Worm (Caenorhabditis elegans): ENCODE results near the gene C27B7.7.

DNA sequence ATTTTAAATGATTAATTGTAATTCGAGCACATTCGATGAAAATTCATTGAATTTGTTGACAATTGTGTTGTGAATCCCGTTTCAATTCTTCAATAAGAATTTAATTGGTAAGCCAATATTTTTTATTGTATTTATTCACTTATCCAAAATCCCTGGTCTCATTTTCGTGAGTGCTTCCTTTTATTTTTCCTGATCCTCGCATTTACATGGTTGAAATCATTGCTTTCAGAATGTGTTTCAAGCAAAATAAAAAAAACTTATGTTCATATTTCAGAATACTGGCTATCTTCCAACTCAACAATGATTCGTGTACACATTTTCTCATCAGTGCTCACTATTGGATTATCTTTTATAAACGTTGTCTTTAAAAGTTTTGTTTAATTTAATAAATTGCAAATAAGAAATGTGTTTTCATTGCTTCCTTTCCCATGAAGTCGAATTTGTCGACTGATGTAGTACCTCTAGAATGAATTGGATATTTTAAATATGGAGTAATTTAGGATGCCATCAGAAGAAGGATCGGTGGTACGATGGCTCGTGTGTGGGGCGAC lies 23.2 kb downstream of the C27B7.7 start, which contains the start of the genes D1046.18 and slc-25A26:
- no peak for TF ChIP-seq nhr-11 (tag; optimal IDR thresholded peaks at IDR 0.05)
- no peak for TF ChIP-seq fos-1 (tag; optimal IDR thresholded peaks at IDR 0.05)
- TF ChIP-seq blmp-1 (tag; optimal IDR thresholded peaks at IDR 0.05; ENCODE audit: insufficient read depth), result no peak
- TF ChIP-seq snpc-4 (tag; optimal IDR thresholded peaks at IDR 0.05), result no peak
- no peak for TF ChIP-seq ztf-11 (tag; optimal IDR thresholded peaks at IDR 0.05)
- TF ChIP-seq lin-11 (tag; optimal IDR thresholded peaks at IDR 0.05), result no peak
- no peak for TF ChIP-seq ZK546.5 (tag; optimal IDR thresholded peaks at IDR 0.05)
- TF ChIP-seq unc-39 (tag; optimal IDR thresholded peaks at IDR 0.05), result no peak
- TF ChIP-seq nhr-23 (tag; optimal IDR thresholded peaks at IDR 0.05), result no peak
- TF ChIP-seq nhr-237 (tag; optimal IDR thresholded peaks at IDR 0.05), result no peak
- no peak for TF ChIP-seq egl-27 (tag; optimal IDR thresholded peaks at IDR 0.05)
- TF ChIP-seq aly-2 (tag; optimal IDR thresholded peaks at IDR 0.05), result no peak
- TF ChIP-seq R02D3.7 (tag; optimal IDR thresholded peaks at IDR 0.05), result no peak

Measured in whole organism, L2 larva.